Worm (Caenorhabditis elegans): ENCODE measurements around the gene T28H10.2.

DNA sequence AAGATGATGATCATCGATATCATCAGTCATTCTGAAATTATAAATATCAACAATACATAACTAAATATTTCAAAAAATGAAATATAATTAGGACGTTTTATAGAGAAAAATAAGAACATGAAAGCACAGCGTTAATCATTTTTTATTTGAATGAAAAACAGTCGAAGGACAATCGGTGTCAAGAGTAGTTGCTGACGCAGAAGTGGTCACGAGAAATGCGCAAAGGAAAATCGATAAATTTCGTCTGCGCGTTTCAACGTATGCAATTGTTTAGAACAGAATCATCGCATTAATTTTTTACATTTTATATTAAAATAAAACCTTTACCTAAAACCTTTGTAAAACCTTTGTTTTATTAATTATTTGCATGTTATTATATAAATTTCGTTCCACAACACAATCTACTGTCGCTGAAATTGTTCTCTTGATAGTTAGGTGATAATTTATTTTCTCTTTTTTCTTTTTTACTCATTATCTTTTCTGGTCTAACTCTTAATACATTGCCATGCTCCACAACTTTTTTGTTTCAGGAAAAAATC is 15.0 kb downstream of the T28H10.2 start, which contains the start of the genes W04D2.4 and rbm-25:
- no peak for TF ChIP-seq lin-39 (tag; optimal IDR thresholded peaks at IDR 0.05)
- TF ChIP-seq D1046.2 (GFP tag; IDR thresholded peaks at IDR 0.05), result no peak
- TF ChIP-seq cey-2 (tag; optimal IDR thresholded peaks at IDR 0.05; ENCODE audit: borderline replicate concordance, insufficient read depth), result no peak
- TF ChIP-seq unc-62 (GFP tag; optimal IDR thresholded peaks at IDR 0.05 in 1 of 2), result no peak
- no peak for TF ChIP-seq unc-62 (tag; optimal IDR thresholded peaks at IDR 0.05)
- TF ChIP-seq lir-3 (tag; optimal IDR thresholded peaks at IDR 0.05), result no peak
- TF ChIP-seq nhr-77 (tag; optimal IDR thresholded peaks at IDR 0.05), result peak; percentile 20

Measured in whole organism, L4 larva.